Worm (Caenorhabditis elegans) whole organism, young adult: ENCODE results near the gene C30G7.5.
A peak's percentile ranks its signal among the peaks of the same experiment; 100 is the strongest.

Experiments
- C17E4.6 ChIP-seq: fragments of 200-800 bp; sonication (Bioruptor generic); IDR thresholded peaks from 2 replicates; pipeline ENCODE4 v1.3.6; 2022; ENCODE audit warnings: missing genetic modification reagents, missing genetic modification characterization, missing compliant biosample characterization
- F37B4.10 ChIP-seq: fragments of 200-800 bp; sonication (Bioruptor generic); IDR thresholded peaks from 2 replicates; pipeline ENCODE4 v1.3.6; 2022; ENCODE audit warnings: missing genetic modification characterization, missing compliant biosample characterization
- F55B11.4 ChIP-seq: sonication (generic microtip); optimal IDR thresholded peaks from 2 replicates; lab custom pipeline; 2016; ENCODE audit warnings: missing compliant biosample characterization, missing genetic modification characterization, borderline replicate concordance; ENCODE audit not compliant: insufficient read depth
- F57A8.1 ChIP-seq: fragments of 200-800 bp; sonication (Bioruptor generic); optimal IDR thresholded peaks from 2 replicates; lab custom pipeline; 2018; ENCODE audit warnings: mild to moderate bottlenecking, missing genetic modification characterization, moderate library complexity, missing compliant biosample characterization
- F57C9.4 ChIP-seq: sonication (generic microtip); optimal IDR thresholded peaks from 2 replicates; lab custom pipeline; 2017; ENCODE audit warnings: mild to moderate bottlenecking, missing genetic modification characterization, missing compliant biosample characterization
- Y53F4B.3 ChIP-seq: fragments of 200-800 bp; sonication (Bioruptor generic); IDR thresholded peaks from 2 replicates; pipeline ENCODE4 v1.3.6; 2022; ENCODE audit warnings: missing genetic modification reagents, missing genetic modification characterization, missing compliant biosample characterization
- Y95B8A.8 ChIP-seq: fragments of 200-800 bp; sonication (Bioruptor generic); IDR thresholded peaks from 2 replicates; pipeline ENCODE4 v1.3.6; 2022; ENCODE audit warnings: missing genetic modification reagents, missing genetic modification characterization, missing compliant biosample characterization
- aptf-2 ChIP-seq: fragments of 200-800 bp; sonication (Bioruptor generic); conservative IDR thresholded peaks from 2 replicates; pipeline ENCODE4 v1.3.6; 2022; ENCODE audit warnings: missing genetic modification reagents, missing genetic modification characterization, missing compliant biosample characterization
- aptf-3 ChIP-seq: fragments of 200-800 bp; sonication (Bioruptor generic); IDR thresholded peaks from 2 replicates; pipeline ENCODE4 v1.3.6; 2022; ENCODE audit warnings: missing genetic modification characterization, missing compliant biosample characterization
- atf-7 ChIP-seq: sonication (generic microtip); optimal IDR thresholded peaks from 2 replicates; lab custom pipeline; 2017; ENCODE audit warnings: mild to moderate bottlenecking, missing genetic modification characterization, missing compliant biosample characterization
- athp-1 ChIP-seq: sonication (generic microtip); optimal IDR thresholded peaks from 2 replicates; lab custom pipeline; 2017; ENCODE audit warnings: mild to moderate bottlenecking, missing genetic modification characterization, missing compliant biosample characterization
- attf-3 ChIP-seq: fragments of 200-800 bp; sonication (Bioruptor generic); conservative IDR thresholded peaks from 2 replicates; pipeline ENCODE4 v1.3.6; 2022; ENCODE audit warnings: missing genetic modification reagents, missing genetic modification characterization, missing compliant biosample characterization
- attf-6 ChIP-seq: fragments of 200-800 bp; sonication (Bioruptor generic); IDR thresholded peaks from 2 replicates; pipeline ENCODE4 v1.3.6; 2022; ENCODE audit warnings: missing genetic modification reagents, missing genetic modification characterization, missing compliant biosample characterization
- bed-2 ChIP-seq: fragments of 200-800 bp; sonication (Bioruptor generic); IDR thresholded peaks from 2 replicates; pipeline ENCODE4 v1.3.6; 2022; ENCODE audit warnings: missing genetic modification reagents, missing genetic modification characterization, missing compliant biosample characterization
- ceh-40 ChIP-seq: fragments of 200-800 bp; sonication (Bioruptor generic); IDR thresholded peaks from 2 replicates; pipeline ENCODE4 v1.3.6; 2022; ENCODE audit warnings: missing genetic modification characterization, missing compliant biosample characterization
- dox-1 ChIP-seq: fragments of 200-800 bp; sonication (Bioruptor generic); IDR thresholded peaks from 2 replicates; pipeline ENCODE4 v1.3.6; 2022; ENCODE audit warnings: missing genetic modification reagents, missing genetic modification characterization, missing compliant biosample characterization
- egl-18 ChIP-seq: fragments of 200-800 bp; sonication (Bioruptor generic); IDR thresholded peaks from 2 replicates; pipeline ENCODE4 v1.3.6; 2022; ENCODE audit warnings: missing genetic modification reagents, missing genetic modification characterization, missing compliant biosample characterization
- egrh-3 ChIP-seq: fragments of 200-800 bp; sonication (Bioruptor generic); IDR thresholded peaks from 2 replicates; pipeline ENCODE4 v1.3.6; 2022; ENCODE audit warnings: missing genetic modification reagents, missing genetic modification characterization, missing compliant biosample characterization
- ekl-4 ChIP-seq: fragments of 200-800 bp; sonication (Bioruptor generic); IDR thresholded peaks from 2 replicates; pipeline ENCODE4 v1.3.6; 2022; ENCODE audit warnings: missing genetic modification reagents, missing genetic modification characterization, missing compliant biosample characterization
- fkh-3 ChIP-seq: sonication (generic microtip); optimal IDR thresholded peaks from 2 replicates; lab custom pipeline; 2016; ENCODE audit warnings: mild to moderate bottlenecking, missing genetic modification characterization, missing compliant biosample characterization
- hrde-1 ChIP-seq: sonication (generic microtip); optimal IDR thresholded peaks from 2 replicates; lab custom pipeline; 2016; ENCODE audit warnings: missing genetic modification characterization, mild to moderate bottlenecking, missing compliant biosample characterization, moderate library complexity, missing genotype, missing genetic modification reagents, borderline replicate concordance
- hsf-1 ChIP-seq: fragments of 200-800 bp; sonication (Bioruptor generic); IDR thresholded peaks from 2 replicates; pipeline ENCODE4 v1.3.6; 2022; ENCODE audit warnings: missing genetic modification reagents, missing genetic modification characterization, missing compliant biosample characterization
- let-607 ChIP-seq, 2 experiments: fragments of 200-800 bp in 1 of 2; sonication (Bioruptor generic) in 1 of 2; sonication (generic microtip) in 1 of 2; optimal IDR thresholded peaks; 2 replicates each; lab custom pipeline; 2016 to 2018; ENCODE audit warnings: mild to moderate bottlenecking in 2 of 2, missing compliant biosample characterization in 2 of 2, missing genetic modification characterization in 2 of 2, moderate library complexity in 2 of 2, missing genotype in 1 of 2
- lin-40 ChIP-seq: sonication (generic microtip); optimal IDR thresholded peaks from 2 replicates; lab custom pipeline; 2016; ENCODE audit warnings: missing genetic modification characterization, mild to moderate bottlenecking, missing compliant biosample characterization, missing genotype, missing genetic modification reagents
- lin-54 ChIP-seq: fragments of 200-800 bp; sonication (Bioruptor generic); optimal IDR thresholded peaks from 2 replicates; lab custom pipeline; 2018; ENCODE audit warnings: mild to moderate bottlenecking, missing genetic modification characterization, missing compliant biosample characterization
- madf-8 ChIP-seq: fragments of 200-800 bp; sonication (Bioruptor generic); conservative IDR thresholded peaks from 2 replicates; pipeline ENCODE4 v1.3.6; 2022; ENCODE audit warnings: missing genetic modification reagents, missing genetic modification characterization, missing compliant biosample characterization
- mcd-1 ChIP-seq: fragments of 200-800 bp; sonication (Bioruptor generic); IDR thresholded peaks from 2 replicates; pipeline ENCODE4 v1.3.6; 2022; ENCODE audit warnings: missing genetic modification reagents, missing genetic modification characterization, missing compliant biosample characterization
- mel-28 ChIP-seq: sonication (generic microtip); optimal IDR thresholded peaks from 2 replicates; lab custom pipeline; 2016; ENCODE audit warnings: borderline replicate concordance, mild to moderate bottlenecking, missing genetic modification characterization, missing compliant biosample characterization
- nfya-1 ChIP-seq: sonication (generic microtip); optimal IDR thresholded peaks from 2 replicates; lab custom pipeline; 2017; ENCODE audit warnings: antibody characterized with exemption, missing compliant biosample characterization, missing genetic modification characterization, borderline replicate concordance; ENCODE audit not compliant: insufficient read depth
- nfya-2 ChIP-seq: fragments of 200-800 bp; sonication (Bioruptor generic); IDR thresholded peaks from 2 replicates; pipeline ENCODE4 v1.3.6; 2022; ENCODE audit warnings: missing genetic modification reagents, missing genetic modification characterization, missing compliant biosample characterization
- nhr-179 ChIP-seq: sonication (generic microtip); optimal IDR thresholded peaks from 2 replicates; lab custom pipeline; 2016; ENCODE audit warnings: mild to moderate bottlenecking, missing genetic modification characterization, missing compliant biosample characterization
- rec-8 ChIP-seq, 2 experiments: sonication (generic microtip); optimal IDR thresholded peaks; 2 replicates each; lab custom pipeline; 2016; ENCODE audit warnings: mild to moderate bottlenecking in 2 of 2, missing genetic modification characterization in 2 of 2, missing genetic modification reagents in 2 of 2, missing genotype in 2 of 2, missing biosample characterization in 1 of 2, missing compliant biosample characterization in 1 of 2, moderate library complexity in 1 of 2
- rpc-1 ChIP-seq, 2 experiments: fragments of 150-350 bp in 1 of 2; sonication (generic microtip) in 1 of 2; optimal IDR thresholded peaks; 2 replicates each; lab custom pipeline; 2014 to 2018; ENCODE audit warnings: missing biosample characterization in 1 of 2, missing genetic modification characterization in 1 of 2, missing genetic modification reagents in 1 of 2, missing genotype in 1 of 2
- sea-2 ChIP-seq: fragments of 200-800 bp; sonication (Bioruptor generic); IDR thresholded peaks from 2 replicates; pipeline ENCODE4 v1.3.6; 2022; ENCODE audit warnings: missing genetic modification characterization, missing compliant biosample characterization
- snpc-1.1 ChIP-seq: sonication (generic microtip); optimal IDR thresholded peaks from 2 replicates; lab custom pipeline; 2017; ENCODE audit warnings: missing genetic modification characterization, mild to moderate bottlenecking, missing compliant biosample characterization, antibody characterized with exemption, moderate library complexity, missing genotype, missing genetic modification reagents; ENCODE audit not compliant: insufficient read depth
- somi-1 ChIP-seq: fragments of 200-800 bp; sonication (Bioruptor generic); optimal IDR thresholded peaks from 2 replicates; lab custom pipeline; 2018; ENCODE audit warnings: mild to moderate bottlenecking, missing genetic modification characterization, missing compliant biosample characterization
- sptf-2 ChIP-seq: fragments of 200-800 bp; sonication (Bioruptor generic); optimal IDR thresholded peaks from 2 replicates; lab custom pipeline; 2018; ENCODE audit warnings: mild to moderate bottlenecking, missing genetic modification characterization, missing compliant biosample characterization
- tbx-9 ChIP-seq: sonication (generic microtip); optimal IDR thresholded peaks from 2 replicates; lab custom pipeline; 2016; ENCODE audit warnings: borderline replicate concordance, missing genetic modification characterization, inconsistent platforms, missing compliant biosample characterization
- tlf-1 ChIP-seq: fragments of 200-800 bp; sonication (Bioruptor generic); optimal IDR thresholded peaks from 2 replicates; lab custom pipeline; 2018; ENCODE audit warnings: mild to moderate bottlenecking, missing genetic modification characterization, missing compliant biosample characterization
- zfh-2 ChIP-seq: fragments of 200-800 bp; sonication (Bioruptor generic); conservative IDR thresholded peaks from 2 replicates; pipeline ENCODE4 v1.3.6; 2022; ENCODE audit warnings: missing genetic modification reagents, missing genetic modification characterization, missing compliant biosample characterization
- ztf-28 ChIP-seq: fragments of 200-800 bp; sonication (Bioruptor generic); IDR thresholded peaks from 2 replicates; pipeline ENCODE4 v1.3.6; 2022; ENCODE audit warnings: missing genetic modification reagents, missing genetic modification characterization, missing compliant biosample characterization
- ztf-3 ChIP-seq: fragments of 200-800 bp; sonication (Bioruptor generic); optimal IDR thresholded peaks from 2 replicates; lab custom pipeline; 2018; ENCODE audit warnings: mild to moderate bottlenecking, missing genetic modification characterization, missing compliant biosample characterization

Gene C30G7.5

ce11 chrV:15002184-15002690 is 47.7 kb upstream of the C30G7.5 start, which contains the start of the genes fib-1 and mut-15 (continued):
- TF ChIP-seq ceh-40 (no peak), snpc-1.1 (tag; lab: Kevin White, UChicago) (peak; percentile 23), Y53F4B.3 (peak; percentile 27; the same call in 1 of the 2 replicates), ztf-28 (peak; percentile 95)
- TF ChIP-seq, all 124 proteins: peak for 64

- TF ChIP-seq madf-8 (GFP tag; lab: Robert Waterston, UW), result no peak
- peak; percentile 20 for TF ChIP-seq F57A8.1 (GFP tag; lab: Kevin White, UChicago)
- TF ChIP-seq F57C9.4 (tag; lab: Kevin White, UChicago), result no peak
- TF ChIP-seq dox-1 (GFP tag; lab: Robert Waterston, UW), result peak; percentile 11; the same call in 1 of the 2 replicates
- peak; percentile 35; the same call in 1 of the 2 replicates for TF ChIP-seq attf-6
- TF ChIP-seq sptf-2 (GFP tag; lab: Kevin White, UChicago), result peak; percentile 2
- no peak for TF ChIP-seq aptf-3 (GFP tag; lab: Robert Waterston, UW)
- no peak for TF ChIP-seq rpc-1 (optimal IDR thresholded peaks at IDR 0.05; lab: Kevin White, UChicago)
- TF ChIP-seq rpc-1 (tag; optimal IDR thresholded peaks at IDR 0.05; lab: Kevin White, UChicago), result no peak
- peak; percentile 87 for TF ChIP-seq zfh-2 (GFP tag; lab: Robert Waterston, UW)
- peak; percentile 5; the same call in 1 of the 2 replicates for TF ChIP-seq hsf-1 (GFP tag; lab: Robert Waterston, UW)
- TF ChIP-seq egrh-3 (GFP tag; lab: Robert Waterston, UW), result peak; percentile 78
- TF ChIP-seq, all 124 proteins: peak for 7
Measured at ce11 chrV:15001536-15001935, 47.0 kb upstream of the C30G7.5 start.

ce11 chrV:15000055-15000704 is 45.6 kb upstream of the C30G7.5 start, which contains the start of gene rps-16:
Gene rps-16 (minus strand): TSS chrV:15000541.
- TF ChIP-seq hrde-1, result peak; percentile 76
- TF ChIP-seq lin-54 (GFP tag; lab: Kevin White, UChicago), result peak; percentile 39
- peak in 1 of 2 experiments; percentile 13 for TF ChIP-seq rec-8 (tag; optimal IDR thresholded peaks at IDR 0.05; lab: Kevin White, UChicago)
- 0 out of 2 replicates have a peak, but pooled peaks have one; percentile 31 for TF ChIP-seq bed-2 (GFP tag; lab: Robert Waterston, UW)
- TF ChIP-seq attf-3 (GFP tag; lab: Robert Waterston, UW), result no peak
- no peak for TF ChIP-seq egl-18 (GFP tag; lab: Robert Waterston, UW)
- TF ChIP-seq lin-40 (tag; lab: Kevin White, UChicago), result no peak
- TF ChIP-seq tlf-1, result peak; percentile 61
- TF ChIP-seq ekl-4, result peak; percentile 89
- TF ChIP-seq nfya-2 (GFP tag; lab: Robert Waterston, UW), result no peak
- TF ChIP-seq atf-7 (tag; lab: Kevin White, UChicago), result peak; percentile 62
- TF ChIP-seq F55B11.4, result no peak
- TF ChIP-seq fkh-3 (tag; lab: Kevin White, UChicago), result peak; percentile 89
- TF ChIP-seq ztf-3 (GFP tag; lab: Kevin White, UChicago), result no peak
- TF ChIP-seq C17E4.6 (GFP tag; lab: Robert Waterston, UW), result 0 out of 2 replicates have a peak, but pooled peaks have one; percentile 17
- no peak for TF ChIP-seq F37B4.10 (GFP tag; lab: Robert Waterston, UW)
- TF ChIP-seq Y95B8A.8 (GFP tag; lab: Robert Waterston, UW), result 0 out of 2 replicates have a peak, but pooled peaks have one; percentile 8
- TF ChIP-seq let-607 (tag; optimal IDR thresholded peaks at IDR 0.05; lab: Kevin White, UChicago), result no peak
- peak; percentile 66 for TF ChIP-seq athp-1 (tag; lab: Kevin White, UChicago)
- no peak for TF ChIP-seq tbx-9
- TF ChIP-seq aptf-2 (GFP tag; lab: Robert Waterston, UW), result no peak
- TF ChIP-seq somi-1, result no peak
- TF ChIP-seq nhr-179 (tag; lab: Kevin White, UChicago), result no peak
- no peak for TF ChIP-seq aptf-3 (GFP tag; lab: Robert Waterston, UW)
- peak; percentile 67 for TF ChIP-seq mcd-1
- no peak for TF ChIP-seq Y53F4B.3
- no peak for TF ChIP-seq sea-2
- TF ChIP-seq mel-28 (tag; lab: Kevin White, UChicago), result no peak
- TF ChIP-seq nfya-1 (tag; lab: Kevin White, UChicago), result no peak
